Worm (Caenorhabditis elegans): ENCODE results near the gene R05H5.4.

R05H5.4 gene

ce11 chrII:10174338-10174737 is 25.5 kb downstream of the R05H5.4 start, which contains the start of gene F33H1.4 (continued):
- TF ChIP-seq snu-23 (GFP tag; optimal IDR thresholded peaks at IDR 0.05) (peak; percentile 65), sptf-1 (tag; optimal IDR thresholded peaks at IDR 0.05) (no peak), swsn-7 (tag; optimal IDR thresholded peaks at IDR 0.05) (peak; percentile 35), ztf-4 (tag; optimal IDR thresholded peaks at IDR 0.05) (no peak), hpl-2 (GFP tag; optimal IDR thresholded peaks at IDR 0.05) (no peak), aly-2 (tag; optimal IDR thresholded peaks at IDR 0.05) (peak; percentile 6), unc-98 (GFP tag; IDR thresholded peaks at IDR 0.05) (no peak), tlp-1 (tag; optimal IDR thresholded peaks at IDR 0.05) (no peak), lin-39 (tag; optimal IDR thresholded peaks at IDR 0.05) (no peak), ceh-82 (tag; optimal IDR thresholded peaks at IDR 0.05) (peak in 2 of 3 experiments; percentile 20 to 57), nhr-12 (tag; optimal IDR thresholded peaks at IDR 0.05) (no peak), ceh-90 (tag; optimal IDR thresholded peaks at IDR 0.05) (no peak), efl-3 (GFP tag; optimal IDR thresholded peaks at IDR 0.05) (no peak), zip-4 (GFP tag; optimal IDR thresholded peaks at IDR 0.05) (peak; percentile 30), tbx-2 (tag; optimal IDR thresholded peaks at IDR 0.05) (no peak), C34B4.2 (tag; optimal IDR thresholded peaks at IDR 0.05) (no peak), fos-1 (tag; optimal IDR thresholded peaks at IDR 0.05) (no peak), nhr-84 (tag; optimal IDR thresholded peaks at IDR 0.05) (no peak), pqm-1 (tag; optimal IDR thresholded peaks at IDR 0.05) (no peak), lir-3 (tag; optimal IDR thresholded peaks at IDR 0.05; ENCODE audit: poor library complexity) (no peak), skn-1 (tag; optimal IDR thresholded peaks at IDR 0.05) (peak; percentile 3), nhr-28 (tag; optimal IDR thresholded peaks at IDR 0.05) (no peak), lsy-2 (tag; optimal IDR thresholded peaks at IDR 0.05) (peak; percentile 83 to 97), ces-1 (GFP tag; optimal IDR thresholded peaks at IDR 0.05) (no peak), fkh-10 (GFP tag; optimal IDR thresholded peaks at IDR 0.05) (no peak), C04F5.9 (tag; optimal IDR thresholded peaks at IDR 0.05) (no peak), nhr-85 (tag) (peak; percentile 64), sup-37 (GFP tag; optimal IDR thresholded peaks at IDR 0.05) (no peak), pax-3 (tag; optimal IDR thresholded peaks at IDR 0.05) (no peak), fkh-8 (tag; optimal IDR thresholded peaks at IDR 0.05) (peak; percentile 50), nhr-71 (tag; optimal IDR thresholded peaks at IDR 0.05) (peak; percentile 61), nhr-76 (tag; optimal IDR thresholded peaks at IDR 0.05) (no peak), C16A3.4 (tag; optimal IDR thresholded peaks at IDR 0.05) (no peak), dpl-1 (GFP tag; optimal IDR thresholded peaks at IDR 0.05) (peak; percentile 27 to 50 (median 50)), unc-62 (GFP tag; optimal IDR thresholded peaks at IDR 0.05) (no peak), hlh-4 (tag; optimal IDR thresholded peaks at IDR 0.05) (no peak), mab-9 (GFP tag; IDR thresholded peaks at IDR 0.05) (no peak), lin-13 (GFP tag; optimal IDR thresholded peaks at IDR 0.05) (peak; percentile 98), elt-2 (tag; optimal IDR thresholded peaks at IDR 0.05) (no peak)

ce11 chrII:10172436-10172973 is 27.3 kb downstream of the R05H5.4 start, which contains the start of gene wbp-11:
wbp-11 (plus strand) TSS chrII:10172923.
- TF ChIP-seq F16B12.6 (tag; optimal IDR thresholded peaks at IDR 0.05), result no peak
- TF ChIP-seq ceh-8 (GFP tag; optimal IDR thresholded peaks at IDR 0.05), result no peak
- TF ChIP-seq C34B4.2 (tag; optimal IDR thresholded peaks at IDR 0.05), result no peak
- TF ChIP-seq nhr-85 (tag), result no peak
- TF ChIP-seq nhr-71 (tag; optimal IDR thresholded peaks at IDR 0.05), result no peak
- TF ChIP-seq rnt-1 (tag; optimal IDR thresholded peaks at IDR 0.05), result peak; percentile 14
- TF ChIP-seq lsy-2 (tag; optimal IDR thresholded peaks at IDR 0.05), result peak in 1 of 2 experiments; percentile 70
- TF ChIP-seq nhr-19 (GFP tag; conservative IDR thresholded peaks at IDR 0.05), result no peak
- no peak for TF ChIP-seq ztf-4 (tag; optimal IDR thresholded peaks at IDR 0.05)
- no peak for TF ChIP-seq zip-4 (GFP tag; optimal IDR thresholded peaks at IDR 0.05)
- no peak for TF ChIP-seq nhr-20 (tag; optimal IDR thresholded peaks at IDR 0.05)
- peak in 1 of 6 experiments; percentile 14 for TF ChIP-seq elt-3 (tag; optimal IDR thresholded peaks at IDR 0.05)
- TF ChIP-seq lir-3 (tag; optimal IDR thresholded peaks at IDR 0.05; ENCODE audit: poor library complexity), result no peak
- TF ChIP-seq nhr-90 (tag; optimal IDR thresholded peaks at IDR 0.05; ENCODE audit: poor library complexity), result no peak
- TF ChIP-seq egl-13 (tag; optimal IDR thresholded peaks at IDR 0.05), result no peak
- TF ChIP-seq snpc-4 (tag; optimal IDR thresholded peaks at IDR 0.05), result no peak
- TF ChIP-seq lin-39 (tag; optimal IDR thresholded peaks at IDR 0.05), result no peak
- no peak for TF ChIP-seq unc-30 (tag; optimal IDR thresholded peaks at IDR 0.05)
- no peak for TF ChIP-seq vab-15 (tag; optimal IDR thresholded peaks at IDR 0.05)
- no peak for TF ChIP-seq fkh-8 (tag; optimal IDR thresholded peaks at IDR 0.05)
- no peak for TF ChIP-seq ceh-63 (GFP tag; optimal IDR thresholded peaks at IDR 0.05)
- TF ChIP-seq snu-23 (GFP tag; optimal IDR thresholded peaks at IDR 0.05), result peak; percentile 22
- no peak for TF ChIP-seq efl-3 (GFP tag; optimal IDR thresholded peaks at IDR 0.05)
- TF ChIP-seq unc-98 (GFP tag; IDR thresholded peaks at IDR 0.05), result no peak
- no peak for TF ChIP-seq hlh-17 (GFP tag; optimal IDR thresholded peaks at IDR 0.05; ENCODE audit: borderline replicate concordance)
